Worm (Caenorhabditis elegans) whole organism, L2 larva: ENCODE results near the gene T25B9.2.

Experiments
- ZK546.5 ChIP-seq: sonication (generic microtip); optimal IDR thresholded peaks from 2 replicates; lab custom pipeline; 2017; ENCODE audit warnings: missing biosample characterization, missing genetic modification characterization
- blmp-1 ChIP-seq: sonication (generic microtip); optimal IDR thresholded peaks from 2 replicates; lab custom pipeline; 2017; ENCODE audit warnings: missing genetic modification characterization, mild to moderate bottlenecking, missing compliant biosample characterization, antibody characterized with exemption, moderate library complexity; ENCODE audit not compliant: insufficient read depth
- unc-55 ChIP-seq: fragments of 150-350 bp; sonication (generic microtip); optimal IDR thresholded peaks from 3 replicates; lab custom pipeline; 2014; ENCODE audit warnings: missing biosample characterization, missing genetic modification reagents, missing genetic modification characterization
- unc-62 ChIP-seq: fragments of 150-350 bp; optimal IDR thresholded peaks from 2 replicates; lab custom pipeline; 2014; ENCODE audit warnings: missing biosample characterization, missing genetic modification reagents, missing genetic modification characterization
- ztf-11 ChIP-seq: sonication (generic microtip); optimal IDR thresholded peaks from 2 replicates; lab custom pipeline; 2017; ENCODE audit warnings: missing biosample characterization, missing genetic modification characterization

DNA sequence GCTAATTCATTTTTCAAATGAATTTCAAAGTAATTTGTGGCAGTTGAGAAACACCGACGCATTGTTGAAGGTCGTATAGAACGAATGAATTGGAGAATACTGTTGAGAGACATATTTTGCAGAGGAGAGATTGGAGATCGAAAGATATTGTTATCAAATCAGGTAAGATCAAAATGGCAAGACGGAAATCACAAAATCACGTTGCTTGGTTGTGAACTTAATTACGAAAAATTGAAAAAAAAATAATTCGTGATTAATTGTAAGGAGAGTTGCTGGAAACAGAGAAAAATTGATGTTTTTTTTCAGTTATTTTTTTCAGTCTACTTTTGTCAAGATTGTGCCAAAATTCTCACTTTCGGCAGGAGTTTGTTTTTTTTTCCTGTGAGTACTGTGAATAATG lies 1.6 kb downstream of the T25B9.2 start, which contains the start of gene T25B9.1:
- TF ChIP-seq unc-55 (GFP tag; lab: Kevin White, UChicago) (no peak), blmp-1 (tag; lab: Kevin White, UChicago) (no peak), ZK546.5 (tag; lab: Kevin White, UChicago) (no peak), ztf-11 (tag; lab: Kevin White, UChicago) (no peak), unc-62 (no peak)
